Worm (Caenorhabditis elegans) whole organism, L3 larva: Measurements from ENCODE around the gene scav-3.

Experiments
- ZK546.5 ChIP-seq: sonication (generic microtip); optimal IDR thresholded peaks from 2 replicates; lab custom pipeline; 2017; ENCODE audit warnings: missing biosample characterization, missing genetic modification characterization
- ceh-28 ChIP-seq: fragments of 150-350 bp; optimal IDR thresholded peaks from 2 replicates; lab custom pipeline; 2014; ENCODE audit warnings: missing biosample characterization, missing genetic modification reagents, missing genetic modification characterization
- ceh-82 ChIP-seq: fragments of 150-350 bp; optimal IDR thresholded peaks from 2 replicates; lab custom pipeline; 2014; ENCODE audit warnings: missing biosample characterization, missing genetic modification characterization
- ceh-9 ChIP-seq: sonication (generic microtip); optimal IDR thresholded peaks from 2 replicates; lab custom pipeline; 2018; ENCODE audit warnings: missing biosample characterization, missing genetic modification characterization
- egl-5 ChIP-seq: fragments of 150-350 bp; optimal IDR thresholded peaks from 2 replicates; lab custom pipeline; 2017; ENCODE audit warnings: missing biosample characterization, missing genetic modification reagents, missing genetic modification characterization, inconsistent platforms
- elt-1 ChIP-seq: fragments of 150-350 bp; optimal IDR thresholded peaks from 2 replicates; lab custom pipeline; 2014; ENCODE audit warnings: missing biosample characterization, missing genetic modification characterization
- elt-2 ChIP-seq: sonication (generic microtip); optimal IDR thresholded peaks from 2 replicates; lab custom pipeline; 2016; ENCODE audit warnings: missing genetic modification reagents, mild to moderate bottlenecking, missing genetic modification characterization, missing compliant biosample characterization
- eor-1 ChIP-seq, 2 experiments: fragments of 150-350 bp; optimal IDR thresholded peaks; 2 replicates each; lab custom pipeline; 2014 to 2018; ENCODE audit warnings: missing biosample characterization in 2 of 2, missing genetic modification characterization in 2 of 2
- fkh-10 ChIP-seq: sonication (generic microtip); optimal IDR thresholded peaks from 2 replicates; lab custom pipeline; 2017; ENCODE audit warnings: missing biosample characterization, missing genetic modification reagents, missing genetic modification characterization
- fkh-2 ChIP-seq: fragments of 150-350 bp; optimal IDR thresholded peaks from 2 replicates; lab custom pipeline; 2014; ENCODE audit warnings: missing biosample characterization, missing genetic modification reagents, missing genetic modification characterization
- fos-1 ChIP-seq: fragments of 150-350 bp; optimal IDR thresholded peaks from 2 replicates; lab custom pipeline; 2014; ENCODE audit warnings: missing biosample characterization, missing genetic modification characterization
- hmg-11 ChIP-seq: sonication (generic microtip); optimal IDR thresholded peaks from 2 replicates; lab custom pipeline; 2016; ENCODE audit warnings: missing genetic modification characterization, missing compliant biosample characterization
- lin-39 ChIP-seq: fragments of 150-350 bp; optimal IDR thresholded peaks from 2 replicates; lab custom pipeline; 2018; ENCODE audit warnings: missing biosample characterization, missing genetic modification reagents, missing genetic modification characterization
- lsy-12 ChIP-seq: sonication (generic microtip); optimal IDR thresholded peaks from 2 replicates; lab custom pipeline; 2016; ENCODE audit warnings: mild to moderate bottlenecking, missing genetic modification characterization, missing compliant biosample characterization
- mdl-1 ChIP-seq: fragments of 150-350 bp; optimal IDR thresholded peaks from 2 replicates; lab custom pipeline; 2014; ENCODE audit warnings: missing biosample characterization, missing genetic modification characterization
- mml-1 ChIP-seq: fragments of 150-350 bp; sonication (generic microtip); optimal IDR thresholded peaks from 3 replicates; lab custom pipeline; 2014; ENCODE audit warnings: missing biosample characterization, missing genetic modification characterization
- nhr-25 ChIP-seq: sonication (generic microtip); optimal IDR thresholded peaks from 2 replicates; lab custom pipeline; 2017; ENCODE audit warnings: missing biosample characterization, missing genetic modification characterization
- nhr-43 ChIP-seq: sonication (generic microtip); optimal IDR thresholded peaks from 2 replicates; lab custom pipeline; 2016; ENCODE audit warnings: mild to moderate bottlenecking, missing genetic modification characterization, missing compliant biosample characterization; ENCODE audit not compliant: poor library complexity, severe bottlenecking
- nhr-67 ChIP-seq: fragments of 150-350 bp; optimal IDR thresholded peaks from 2 replicates; lab custom pipeline; 2014; ENCODE audit warnings: missing biosample characterization, missing genetic modification characterization
- pha-4 ChIP-seq: fragments of 150-350 bp; optimal IDR thresholded peaks from 2 replicates; lab custom pipeline; 2014; ENCODE audit warnings: missing biosample characterization, missing genetic modification reagents, missing genetic modification characterization
- pqm-1 ChIP-seq: fragments of 150-350 bp; optimal IDR thresholded peaks from 2 replicates; lab custom pipeline; 2017; ENCODE audit warnings: missing biosample characterization, missing genetic modification characterization, inconsistent platforms
- sea-2 ChIP-seq: fragments of 150-350 bp; sonication (generic microtip); optimal IDR thresholded peaks from 4 replicates; lab custom pipeline; 2014; ENCODE audit warnings: missing biosample characterization, missing genetic modification reagents, missing genetic modification characterization
- skn-1 ChIP-seq: fragments of 150-350 bp; optimal IDR thresholded peaks from 2 replicates; lab custom pipeline; 2014; ENCODE audit warnings: missing biosample characterization, missing genetic modification characterization
- snpc-4 ChIP-seq: fragments of 150-350 bp; optimal IDR thresholded peaks from 2 replicates; lab custom pipeline; 2014; ENCODE audit warnings: missing biosample characterization, missing genetic modification characterization
- unc-39 ChIP-seq: sonication (generic microtip); optimal IDR thresholded peaks from 4 replicates; lab custom pipeline; 2017; ENCODE audit warnings: missing biosample characterization, missing genetic modification characterization
- unc-62 ChIP-seq: fragments of 150-350 bp; sonication (generic microtip); optimal IDR thresholded peaks from 4 replicates; lab custom pipeline; 2014; ENCODE audit warnings: missing biosample characterization, missing genetic modification reagents, missing genetic modification characterization
- zag-1 ChIP-seq: fragments of 150-350 bp; optimal IDR thresholded peaks from 2 replicates; lab custom pipeline; 2014; ENCODE audit warnings: missing biosample characterization, missing genetic modification characterization
- ztf-11 ChIP-seq: fragments of 150-350 bp; optimal IDR thresholded peaks from 2 replicates; lab custom pipeline; 2014; ENCODE audit warnings: missing biosample characterization, missing genetic modification characterization
- ztf-4 ChIP-seq: fragments of 150-350 bp; optimal IDR thresholded peaks from 2 replicates; lab custom pipeline; 2014; ENCODE audit warnings: missing biosample characterization, missing genetic modification characterization

scav-3 gene

ce11 chrIII:12470589-12470988 is 13.9 kb upstream of the scav-3 start:
- TF ChIP-seq ceh-9: no peak
- TF ChIP-seq fos-1 (tag; lab: Kevin White, UChicago): no peak
- no peak for TF ChIP-seq ceh-82
- no peak for TF ChIP-seq pqm-1 (tag; lab: Kevin White, UChicago)
- no peak for TF ChIP-seq hmg-11 (tag; lab: Kevin White, UChicago)
- TF ChIP-seq nhr-67 (tag; lab: Kevin White, UChicago): no peak

ce11 chrIII:12469800-12470199 is 13.2 kb upstream of the scav-3 start:
- TF ChIP-seq unc-62 (GFP tag; lab: Kevin White, UChicago): no peak
- TF ChIP-seq lin-39 (tag; lab: Kevin White, UChicago): no peak
- no peak for TF ChIP-seq zag-1 (tag; lab: Kevin White, UChicago)
- no peak for TF ChIP-seq ceh-9
- no peak for TF ChIP-seq mdl-1 (tag; lab: Kevin White, UChicago)
- TF ChIP-seq sea-2: no peak
- TF ChIP-seq nhr-43 (tag; lab: Kevin White, UChicago): no peak

DNA sequence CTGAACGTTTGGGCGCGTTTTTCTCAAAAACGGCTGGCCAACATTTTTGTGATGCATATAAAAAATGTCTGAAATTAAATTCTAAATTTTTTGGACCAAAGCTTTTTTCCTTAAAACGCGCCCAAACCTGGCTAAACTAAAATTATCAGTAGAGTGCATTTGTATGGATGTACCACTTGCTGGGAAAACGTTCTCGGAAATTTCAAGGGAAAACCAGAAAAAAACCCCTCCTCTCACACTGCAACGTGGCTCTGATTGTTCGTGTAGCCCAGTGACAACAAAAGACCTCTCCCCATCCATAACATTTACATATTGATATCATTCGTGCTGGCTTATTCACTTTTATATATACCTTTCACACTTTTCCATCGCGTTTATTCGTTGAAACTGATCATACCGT is 12.2 kb upstream of the scav-3 start, which contains the start of gene Y49E10.29:
Gene Y49E10.29 (plus strand): TSS at position 301 of the 400 bp plus-strand sequence.
- TF ChIP-seq snpc-4 (tag; lab: Kevin White, UChicago): no peak
- TF ChIP-seq fkh-10 (GFP tag; lab: Kevin White, UChicago): no peak
- TF ChIP-seq eor-1 (tag; optimal IDR thresholded peaks at IDR 0.05; lab: Kevin White, UChicago): no peak
- no peak for TF ChIP-seq ztf-11 (tag; lab: Kevin White, UChicago)
- no peak for TF ChIP-seq fos-1 (tag; lab: Kevin White, UChicago)
- no peak for TF ChIP-seq zag-1 (tag; lab: Kevin White, UChicago)
- TF ChIP-seq fkh-2 (tag; lab: Kevin White, UChicago): no peak
- no peak for TF ChIP-seq unc-39 (tag; lab: Kevin White, UChicago)
- TF ChIP-seq hmg-11 (tag; lab: Kevin White, UChicago): no peak
- no peak for TF ChIP-seq nhr-25 (tag; lab: Kevin White, UChicago)
- no peak for TF ChIP-seq mml-1
- no peak for TF ChIP-seq lsy-12 (tag; lab: Kevin White, UChicago)

- TF ChIP-seq snpc-4 (tag; lab: Kevin White, UChicago) (no peak), skn-1 (tag; lab: Kevin White, UChicago) (no peak)
Measured at ce11 chrIII:12466310-12466709, 9.7 kb upstream of the scav-3 start, which contains the start of gene pstk-1. pstk-1 (plus strand) TSS chrIII:12466610.

ce11 chrIII:12458970-12459369 is 2.3 kb upstream of the scav-3 start:
- TF ChIP-seq fkh-10 (GFP tag; lab: Kevin White, UChicago): no peak
- TF ChIP-seq mml-1: no peak
- no peak for TF ChIP-seq snpc-4 (tag; lab: Kevin White, UChicago)
- TF ChIP-seq nhr-67 (tag; lab: Kevin White, UChicago): no peak
- TF ChIP-seq ZK546.5 (tag; lab: Kevin White, UChicago): no peak

ce11 chrIII:12455651-12456420 is 814 bp downstream of the scav-3 start:
- peak; percentile 66 for TF ChIP-seq ztf-4
- TF ChIP-seq pha-4 (tag; lab: Kevin White, UChicago): peak; percentile 14
- TF ChIP-seq ZK546.5 (tag; lab: Kevin White, UChicago): no peak
- TF ChIP-seq egl-5 (tag; lab: Kevin White, UChicago): no peak
- no peak for TF ChIP-seq snpc-4 (tag; lab: Kevin White, UChicago)
- no peak for TF ChIP-seq elt-2 (tag; lab: Kevin White, UChicago)

- TF ChIP-seq elt-2 (tag; lab: Kevin White, UChicago) (peak; percentile 81), fos-1 (tag; lab: Kevin White, UChicago) (no peak), pqm-1 (tag; lab: Kevin White, UChicago) (peak; percentile 68), elt-1 (tag; lab: Kevin White, UChicago) (no peak), ceh-28 (peak; percentile 66)
Measured at ce11 chrIII:12453785-12454184, 2.9 kb downstream of the scav-3 start.
